Worm (Caenorhabditis elegans): Measurements from ENCODE around the gene Y116A8C.43.

The Y116A8C.43 gene

ce11 chrIV:17088849-17089248 is at the start of gene Y116A8C.43:
Y116A8C.43 (plus strand) TSS chrIV:17088851.
- no peak for TF ChIP-seq lin-26 (GFP tag; IDR thresholded peaks at IDR 0.05)
- peak; percentile 34 for TF ChIP-seq die-1 (tag; optimal IDR thresholded peaks at IDR 0.05)
- peak; percentile 65; the same call in 1 of the 2 replicates for TF ChIP-seq ekl-4 (GFP tag; IDR thresholded peaks at IDR 0.05)
- no peak for TF ChIP-seq ztf-26 (tag; optimal IDR thresholded peaks at IDR 0.05)
- TF ChIP-seq lsl-1 (GFP tag; optimal IDR thresholded peaks at IDR 0.05) = no peak
- TF ChIP-seq nfyb-1 (GFP tag; IDR thresholded peaks at IDR 0.05) = 0 out of 2 replicates have a peak, but pooled peaks have one; percentile 29
- TF ChIP-seq hlh-26 (GFP tag; conservative IDR thresholded peaks at IDR 0.05) = 0 out of 2 replicates have a peak, but pooled peaks have one; percentile 29
- TF ChIP-seq ztf-28 (GFP tag; IDR thresholded peaks at IDR 0.05) = 0 out of 2 replicates have a peak, but pooled peaks have one; percentile 68
- no peak for TF ChIP-seq attf-3 (GFP tag; conservative IDR thresholded peaks at IDR 0.05)
- TF ChIP-seq tbp1 (GFP tag; optimal IDR thresholded peaks at IDR 0.05) = peak; percentile 44
- no peak for TF ChIP-seq T26A5.8 (tag; optimal IDR thresholded peaks at IDR 0.05)
- TF ChIP-seq unc-130 (GFP tag; optimal IDR thresholded peaks at IDR 0.05) = no peak
- no peak for TF ChIP-seq cebp-1 (GFP tag; IDR thresholded peaks at IDR 0.05)
- peak; percentile 12 for TF ChIP-seq cebp-1 (tag; optimal IDR thresholded peaks at IDR 0.05)
- TF ChIP-seq mel-28 (tag; optimal IDR thresholded peaks at IDR 0.05; ENCODE audit: borderline replicate concordance) = no peak
- TF ChIP-seq dpl-1 (GFP tag; optimal IDR thresholded peaks at IDR 0.05) = no peak
- TF ChIP-seq snpc-1.3 (tag; optimal IDR thresholded peaks at IDR 0.05; ENCODE audit: insufficient read depth) = no peak
- TF ChIP-seq lsy-27 (tag; optimal IDR thresholded peaks at IDR 0.05; ENCODE audit: borderline replicate concordance, insufficient read depth) = no peak
- TF ChIP-seq F49E8.2 (tag; optimal IDR thresholded peaks at IDR 0.05; ENCODE audit: insufficient read depth) = peak; percentile 65
- TF ChIP-seq mcd-1 (GFP tag; IDR thresholded peaks at IDR 0.05) = no peak
- no peak for TF ChIP-seq B0019.2 (GFP tag; conservative IDR thresholded peaks at IDR 0.05)
- TF ChIP-seq nhr-27 (tag; optimal IDR thresholded peaks at IDR 0.05) = peak; percentile 8
- peak; percentile 68; the same call in 1 of the 2 replicates for TF ChIP-seq B0336.3 (GFP tag; IDR thresholded peaks at IDR 0.05)
- TF ChIP-seq mxl-1 (tag; optimal IDR thresholded peaks at IDR 0.05) = peak; percentile 17
- peak; percentile 26 for TF ChIP-seq ceh-100 (GFP tag; IDR thresholded peaks at IDR 0.05)
- TF ChIP-seq lin-54 (GFP tag; optimal IDR thresholded peaks at IDR 0.05) = peak; percentile 7
- no peak for TF ChIP-seq ceh-40 (GFP tag; IDR thresholded peaks at IDR 0.05)
- TF ChIP-seq lin-35 (GFP tag; optimal IDR thresholded peaks at IDR 0.05) = no peak
- TF ChIP-seq rec-8 (tag; optimal IDR thresholded peaks at IDR 0.05) = no peak
- no peak for TF ChIP-seq F37B4.10 (GFP tag; IDR thresholded peaks at IDR 0.05)
- TF ChIP-seq ztf-18 (tag; optimal IDR thresholded peaks at IDR 0.05) = peak; percentile 26
- 0 out of 2 replicates have a peak, but pooled peaks have one; percentile 8 for TF ChIP-seq madf-8 (GFP tag; conservative IDR thresholded peaks at IDR 0.05)
- TF ChIP-seq unc-62 (GFP tag; optimal IDR thresholded peaks at IDR 0.05) = no peak
- no peak for TF ChIP-seq dox-1 (GFP tag; IDR thresholded peaks at IDR 0.05)
- TF ChIP-seq lin-40 (tag; optimal IDR thresholded peaks at IDR 0.05) = no peak
- peak; percentile 39; the same call in 1 of the 2 replicates for TF ChIP-seq madf-6 (GFP tag; IDR thresholded peaks at IDR 0.05)
- TF ChIP-seq madf-3 (GFP tag; IDR thresholded peaks at IDR 0.05) = 0 out of 2 replicates have a peak, but pooled peaks have one; percentile 59
- 0 out of 2 replicates have a peak, but pooled peaks have one; percentile 39 for TF ChIP-seq D2030.7 (GFP tag; IDR thresholded peaks at IDR 0.05)
- peak; percentile 37 for TF ChIP-seq him-1 (tag; optimal IDR thresholded peaks at IDR 0.05)
- TF ChIP-seq K12H6.12 (tag; optimal IDR thresholded peaks at IDR 0.05) = no peak
- TF ChIP-seq attf-6 (GFP tag; IDR thresholded peaks at IDR 0.05) = peak; percentile 92
- TF ChIP-seq nhr-80 (tag; optimal IDR thresholded peaks at IDR 0.05) = no peak
- no peak for TF ChIP-seq ceh-91 (GFP tag; IDR thresholded peaks at IDR 0.05)
- TF ChIP-seq cebp-2 (GFP tag; IDR thresholded peaks at IDR 0.05) = no peak
- peak; percentile 57 for TF ChIP-seq zim-3 (tag; optimal IDR thresholded peaks at IDR 0.05)
- TF ChIP-seq gei-17 (GFP tag; optimal IDR thresholded peaks at IDR 0.05) = no peak
- TF ChIP-seq rcor-1 (GFP tag; IDR thresholded peaks at IDR 0.05) = peak; percentile 38; the same call in 1 of the 2 replicates
- TF ChIP-seq nhr-179 (tag; optimal IDR thresholded peaks at IDR 0.05) = no peak

Data from whole organism, young adult.